In the genomic region with DNA sequence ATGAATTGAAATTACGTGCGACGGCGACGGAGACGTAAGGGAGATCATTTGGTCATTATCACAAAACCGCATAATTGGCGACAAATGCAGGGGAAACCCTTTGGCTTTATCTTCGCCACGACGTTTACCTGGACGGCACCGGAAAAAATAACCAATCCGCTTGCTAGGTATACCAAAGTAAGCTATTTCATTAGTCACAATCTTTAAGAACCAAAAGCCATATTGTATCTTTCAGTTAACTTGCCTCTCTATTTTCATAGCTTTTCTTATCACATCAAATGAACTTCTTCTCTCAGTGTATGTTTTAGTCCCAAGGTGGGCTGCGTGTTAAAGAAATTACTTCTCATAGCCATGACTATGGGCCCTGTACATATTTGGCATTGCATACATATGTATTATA, we compare ENCODE assay signal across 1 fruit fly cellular context.
TF ChIP-seq lines count a peak whose summit lies in the region.

No protein-coding gene starts in this region.

TF ChIP-seq in whole organism, embryonic, 481 proteins besides CTCF, POLR2A, EP300 and RAD21 (continued from another document):
- TF ChIP-seq gcm2 (GFP tag; optimal IDR thresholded peaks at IDR 0.05; lab: Kevin White, UChicago) (no peak), CG9876 (GFP tag; optimal IDR thresholded peaks at IDR 0.05; lab: Kevin White, UChicago) (no peak), CG17912 (GFP tag; optimal IDR thresholded peaks at IDR 0.05; lab: Kevin White, UChicago) (no peak), gem (tag; optimal IDR thresholded peaks at IDR 0.05; lab: Kevin White, UChicago) (peak; percentile 51)
